Fruit fly (Drosophila melanogaster) whole organism, embryonic: ENCODE results near the gene CG6178.
A peak's percentile ranks its signal among the peaks of the same experiment; 100 is the strongest.

Experiments used
- BEAF-32 ChIP-seq: fragments of 200-800 bp; sonication (Bioruptor generic); optimal IDR thresholded peaks from 3 replicates; lab custom pipeline; 2017; ENCODE audit warnings: missing biosample characterization, missing genetic modification characterization, mild to moderate bottlenecking, moderate library complexity, missing genetic modification reagents
- Bteb2 ChIP-seq: fragments of 200-800 bp; sonication (Bioruptor generic); optimal IDR thresholded peaks from 2 replicates; lab custom pipeline; 2016; ENCODE audit warnings: missing biosample characterization, missing genetic modification characterization
- CG10654 ChIP-seq: fragments of 200-800 bp; sonication (Bioruptor generic); optimal IDR thresholded peaks from 2 replicates; lab custom pipeline; 2016; ENCODE audit warnings: missing biosample characterization, missing genetic modification characterization
- CG11504 ChIP-seq: fragments of 200-800 bp; sonication (Bioruptor generic); optimal IDR thresholded peaks from 3 replicates; lab custom pipeline; 2019; ENCODE audit warnings: missing biosample characterization, mild to moderate bottlenecking, missing genetic modification characterization, moderate library complexity
- CG12236 ChIP-seq: fragments of 200-800 bp; sonication (Bioruptor generic); optimal IDR thresholded peaks from 2 replicates; lab custom pipeline; 2016; ENCODE audit warnings: missing biosample characterization, missing genetic modification characterization
- CG17359 ChIP-seq: fragments of 200-800 bp; sonication (Bioruptor generic); optimal IDR thresholded peaks from 3 replicates; lab custom pipeline; 2018; ENCODE audit warnings: missing biosample characterization, mild to moderate bottlenecking, missing genetic modification characterization, moderate library complexity
- CG17568 ChIP-seq: fragments of 200-800 bp; sonication (Bioruptor generic); optimal IDR thresholded peaks from 2 replicates; lab custom pipeline; 2018; ENCODE audit warnings: missing biosample characterization, mild to moderate bottlenecking, missing genetic modification characterization, moderate library complexity
- CG1792 ChIP-seq: fragments of 200-800 bp; sonication (Bioruptor generic); optimal IDR thresholded peaks from 2 replicates; lab custom pipeline; 2016; ENCODE audit warnings: missing biosample characterization, missing genetic modification characterization
- CG18764 ChIP-seq: fragments of 200-800 bp; sonication (Bioruptor generic); optimal IDR thresholded peaks from 3 replicates; lab custom pipeline; 2016; ENCODE audit warnings: missing biosample characterization, missing genetic modification characterization
- CG30403 ChIP-seq: fragments of 200-800 bp; sonication (Bioruptor generic); optimal IDR thresholded peaks from 3 replicates; lab custom pipeline; 2016; ENCODE audit warnings: missing biosample characterization, missing genetic modification characterization
- CG3163 ChIP-seq: fragments of 200-800 bp; sonication (Bioruptor generic); optimal IDR thresholded peaks from 3 replicates; lab custom pipeline; 2016; ENCODE audit warnings: missing biosample characterization, missing genetic modification characterization
- CG33213 ChIP-seq: fragments of 200-800 bp; sonication (Bioruptor generic); optimal IDR thresholded peaks from 3 replicates; lab custom pipeline; 2016; ENCODE audit warnings: missing biosample characterization, missing genetic modification characterization
- CG34376 ChIP-seq: fragments of 200-800 bp; sonication (Bioruptor generic); optimal IDR thresholded peaks from 2 replicates; lab custom pipeline; 2018; ENCODE audit warnings: missing biosample characterization, mild to moderate bottlenecking, missing genetic modification characterization
- CG3726 ChIP-seq: fragments of 200-800 bp; sonication (Bioruptor generic); IDR thresholded peaks from 3 replicates; pipeline ENCODE4, ENCODE4 v1.3.6; 2022; ENCODE audit warnings: missing biosample characterization, missing genetic modification characterization
- CG3838 ChIP-seq: fragments of 200-800 bp; sonication (Bioruptor generic); optimal IDR thresholded peaks from 3 replicates; lab custom pipeline; 2016; ENCODE audit warnings: missing biosample characterization, missing genetic modification characterization
- CG4328 ChIP-seq: fragments of 200-800 bp; sonication (Bioruptor generic); optimal IDR thresholded peaks from 3 replicates; lab custom pipeline; 2017; ENCODE audit warnings: missing biosample characterization, missing genetic modification reagents, missing genetic modification characterization
- CG5953 ChIP-seq: fragments of 200-800 bp; sonication (Bioruptor generic); IDR thresholded peaks from 2 replicates; pipeline ENCODE4 v1.3.6; 2022; ENCODE audit warnings: missing biosample characterization, missing genetic modification characterization
- CG6654 ChIP-seq: fragments of 200-800 bp; sonication (Bioruptor generic); optimal IDR thresholded peaks from 2 replicates; lab custom pipeline; 2017; ENCODE audit warnings: missing biosample characterization, mild to moderate bottlenecking, missing genetic modification characterization
- CG7357 ChIP-seq: fragments of 200-800 bp; sonication (Bioruptor generic); IDR thresholded peaks from 3 replicates; pipeline ENCODE4 v1.3.6; 2022; ENCODE audit warnings: missing biosample characterization, missing genetic modification characterization
- CG8924 ChIP-seq: fragments of 200-800 bp; optimal IDR thresholded peaks from 3 replicates; lab custom pipeline; 2019; ENCODE audit warnings: missing biosample characterization, mild to moderate bottlenecking, missing genetic modification characterization, moderate library complexity
- CG9817 ChIP-seq: fragments of 200-800 bp; sonication (Bioruptor generic); optimal IDR thresholded peaks from 2 replicates; lab custom pipeline; 2018; ENCODE audit warnings: missing biosample characterization, mild to moderate bottlenecking, missing genetic modification characterization, moderate library complexity
- CrebB ChIP-seq: fragments of 200-800 bp; sonication (Bioruptor generic); optimal IDR thresholded peaks from 3 replicates; lab custom pipeline; 2018; ENCODE audit warnings: missing biosample characterization, mild to moderate bottlenecking, missing genetic modification characterization
- ERR ChIP-seq: fragments of 200-800 bp; sonication (Bioruptor generic); optimal IDR thresholded peaks from 2 replicates; lab custom pipeline; 2016; ENCODE audit warnings: missing biosample characterization, missing genetic modification characterization
- Fer1 ChIP-seq: fragments of 200-800 bp; sonication (Bioruptor generic); optimal IDR thresholded peaks from 2 replicates; lab custom pipeline; 2017; ENCODE audit warnings: missing biosample characterization, mild to moderate bottlenecking, missing genetic modification characterization
- Fer2 ChIP-seq: fragments of 200-800 bp; sonication (Bioruptor generic); optimal IDR thresholded peaks from 2 replicates; lab custom pipeline; 2018; ENCODE audit warnings: missing biosample characterization, mild to moderate bottlenecking, missing genetic modification characterization, moderate library complexity
- Hr51 ChIP-seq, 2 experiments: fragments of 200-800 bp; sonication (Bioruptor generic); optimal IDR thresholded peaks; 2 replicates in 1 of 2; 3 replicates in 1 of 2; lab custom pipeline; 2016 to 2018; ENCODE audit warnings: missing biosample characterization in 2 of 2, missing genetic modification characterization in 2 of 2, mild to moderate bottlenecking in 1 of 2, moderate library complexity in 1 of 2
- Mad ChIP-seq: fragments of 200-800 bp; sonication (Bioruptor generic); optimal IDR thresholded peaks from 2 replicates; lab custom pipeline; 2016; ENCODE audit warnings: missing biosample characterization, missing genetic modification characterization
- Med ChIP-seq: fragments of 200-800 bp; sonication (Bioruptor generic); peaks from one replicate; lab custom pipeline; 2016; ENCODE audit warnings: missing biosample characterization, missing genetic modification characterization, mild to moderate bottlenecking, inconsistent platforms, moderate library complexity
- PHDP ChIP-seq: fragments of 200-800 bp; sonication (Bioruptor generic); optimal IDR thresholded peaks from 3 replicates; lab custom pipeline; 2018; ENCODE audit warnings: missing biosample characterization, mild to moderate bottlenecking, missing genetic modification characterization, moderate library complexity
- Xrp1 ChIP-seq: fragments of 200-800 bp; sonication (Bioruptor generic); IDR thresholded peaks from 2 replicates; pipeline ENCODE4 v1.3.6; 2022; ENCODE audit warnings: missing biosample characterization, missing genetic modification characterization
- abd-A ChIP-seq: fragments of 200-800 bp; sonication (Bioruptor generic); optimal IDR thresholded peaks from 3 replicates; lab custom pipeline; 2019; ENCODE audit warnings: missing biosample characterization, mild to moderate bottlenecking, missing genetic modification characterization, moderate library complexity
- dm ChIP-seq: fragments of 200-800 bp; sonication (Bioruptor generic); optimal IDR thresholded peaks from 3 replicates; lab custom pipeline; 2016; ENCODE audit warnings: missing biosample characterization, missing genetic modification characterization
- fd3F ChIP-seq: fragments of 200-800 bp; sonication (Bioruptor generic); optimal IDR thresholded peaks from 2 replicates; lab custom pipeline; 2018; ENCODE audit warnings: missing biosample characterization, mild to moderate bottlenecking, missing genetic modification characterization, moderate library complexity
- gfzf ChIP-seq: fragments of 200-800 bp; sonication (Bioruptor generic); optimal IDR thresholded peaks from 2 replicates; lab custom pipeline; 2016; ENCODE audit warnings: missing biosample characterization, mild to moderate bottlenecking, missing genetic modification characterization, moderate library complexity
- gro ChIP-seq: fragments of 200-800 bp; sonication (Bioruptor generic); optimal IDR thresholded peaks from 2 replicates; lab custom pipeline; 2016; ENCODE audit warnings: missing biosample characterization, missing genetic modification characterization
- lola ChIP-seq, 3 experiments: fragments of >200 bp in 2 of 3; fragments of 200-800 bp in 1 of 3; sonication (Bioruptor generic) in 1 of 3; optimal IDR thresholded peaks; 2 replicates each; lab custom pipeline; 2017 to 2019; ENCODE audit warnings: missing biosample characterization in 3 of 3, missing genetic modification characterization in 3 of 3, mild to moderate bottlenecking in 1 of 3, moderate library complexity in 1 of 3
- nau ChIP-seq: fragments of 200-800 bp; sonication (Bioruptor generic); optimal IDR thresholded peaks from 3 replicates; lab custom pipeline; 2017; ENCODE audit warnings: missing biosample characterization, mild to moderate bottlenecking, missing genetic modification characterization, missing genetic modification reagents
- pho ChIP-seq: fragments of 200-800 bp; sonication (Bioruptor generic); optimal IDR thresholded peaks from 2 replicates; lab custom pipeline; 2016; ENCODE audit warnings: missing biosample characterization, missing genetic modification characterization
- rib ChIP-seq: fragments of 200-800 bp; sonication (Bioruptor generic); IDR thresholded peaks from 2 replicates; pipeline ENCODE4 v1.3.6; 2022; ENCODE audit warnings: missing biosample characterization, missing genetic modification characterization
- run ChIP-seq: fragments of 200-800 bp; sonication (Bioruptor generic); optimal IDR thresholded peaks from 3 replicates; lab custom pipeline; 2018; ENCODE audit warnings: missing biosample characterization, mild to moderate bottlenecking, missing genetic modification characterization
- sd ChIP-seq: fragments of 200-800 bp; sonication (Bioruptor generic); optimal IDR thresholded peaks from 3 replicates; lab custom pipeline; 2018; ENCODE audit warnings: missing biosample characterization, mild to moderate bottlenecking, missing genetic modification characterization, moderate library complexity
- sens ChIP-seq: fragments of 200-800 bp; sonication (Bioruptor generic); peaks from one replicate; lab custom pipeline; 2016; ENCODE audit warnings: missing biosample characterization, missing genetic modification characterization
- slou ChIP-seq: fragments of 200-800 bp; sonication (Bioruptor generic); optimal IDR thresholded peaks from 3 replicates; lab custom pipeline; 2016; ENCODE audit warnings: missing biosample characterization, missing genetic modification characterization
- slp2 ChIP-seq: fragments of 200-800 bp; sonication (Bioruptor generic); optimal IDR thresholded peaks from 2 replicates; lab custom pipeline; 2016; ENCODE audit warnings: missing biosample characterization, missing genetic modification characterization
- tap ChIP-seq: fragments of 200-800 bp; optimal IDR thresholded peaks from 3 replicates; lab custom pipeline; 2019; ENCODE audit warnings: missing biosample characterization, mild to moderate bottlenecking, missing genetic modification characterization, moderate library complexity
- unpg ChIP-seq: fragments of 200-800 bp; sonication (Bioruptor generic); optimal IDR thresholded peaks from 3 replicates; lab custom pipeline; 2018; ENCODE audit warnings: missing biosample characterization, mild to moderate bottlenecking, missing genetic modification characterization, moderate library complexity

Gene CG6178

DNA sequence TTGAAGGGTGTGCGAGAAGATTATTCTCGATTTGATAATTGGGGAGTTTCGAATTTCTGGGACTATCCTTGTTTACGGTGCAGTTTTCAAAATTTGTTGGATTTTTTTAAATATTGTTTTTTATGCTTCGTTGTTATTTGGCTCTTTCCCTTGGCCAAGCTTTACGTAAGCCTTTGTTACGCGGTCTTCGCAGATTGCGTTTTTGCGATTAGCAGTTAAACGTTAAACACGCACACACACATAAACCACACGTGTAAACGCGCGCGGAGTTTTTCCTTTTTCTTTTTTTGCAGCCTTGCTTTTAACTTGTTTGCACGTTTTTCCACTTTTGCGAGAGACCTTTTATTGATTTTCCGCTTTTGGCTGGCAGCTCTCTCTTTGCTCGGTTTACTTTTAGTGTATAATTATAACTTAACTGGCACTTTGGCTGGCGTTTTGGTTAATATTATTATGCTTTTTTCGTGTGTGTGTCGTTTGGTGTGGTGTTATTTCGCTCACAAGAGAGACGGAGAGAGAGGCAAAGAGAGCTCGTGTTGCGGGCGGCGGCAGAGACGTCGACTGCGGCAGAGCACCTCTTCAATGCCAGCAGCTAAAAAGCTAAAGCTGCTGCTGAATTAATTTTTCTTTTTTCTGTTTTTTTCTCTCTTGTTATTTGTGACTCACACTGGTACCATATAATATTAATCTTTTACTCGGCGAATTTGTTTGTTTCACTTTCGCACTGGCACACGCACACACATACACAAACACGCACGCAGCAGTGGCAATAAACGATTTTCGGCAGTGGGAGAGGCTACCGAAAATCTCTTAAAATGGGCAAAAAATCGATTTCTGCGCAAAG, 47.5 kb upstream of the CG6178 start (continued):
- peak; percentile 59 for TF ChIP-seq CG34376 (GFP tag; lab: Kevin White, UChicago)

DNA sequence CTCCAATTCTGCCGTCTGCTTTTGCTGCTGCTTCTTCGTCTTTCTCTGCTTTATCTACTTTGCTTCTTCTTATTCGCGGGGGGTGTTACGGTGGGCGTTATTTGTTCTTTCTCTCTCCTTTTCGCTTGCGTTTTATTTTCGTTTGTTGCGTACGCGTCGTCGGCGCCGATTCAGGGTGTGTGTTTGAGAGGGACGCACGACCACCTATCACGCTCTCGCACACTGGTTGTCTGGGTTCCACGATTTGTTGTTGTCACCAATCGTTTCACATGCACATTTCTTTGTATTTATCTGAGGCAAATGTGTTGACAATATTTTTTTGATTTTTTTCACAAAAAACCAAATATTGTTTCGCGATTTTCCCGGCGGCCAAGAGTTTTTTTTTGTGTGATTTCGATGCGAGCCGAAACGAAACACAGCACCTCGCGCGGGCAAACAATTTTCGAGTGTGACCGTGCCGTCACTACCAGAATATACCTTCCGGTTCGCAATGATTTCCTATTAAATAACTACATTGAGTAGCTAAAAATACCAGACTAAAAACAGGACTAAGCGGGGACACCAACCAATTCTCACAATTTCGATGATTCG, 46.7 kb upstream of the CG6178 start, which contains the start of gene Syx1A:
TSS of gene Syx1A (minus strand) at position 452 of the 591 bp plus-strand sequence.
- TF ChIP-seq fd3F (GFP tag; lab: Kevin White, UChicago) (no peak), lola (GFP tag; optimal IDR thresholded peaks at IDR 0.05; lab: Kevin White, UChicago) (no peak), slou (no peak), CG10654 (no peak), Mad (peak; percentile 0), run (peak; percentile 5), Med (peak; percentile 82), CG9817 (tag; lab: Kevin White, UChicago) (no peak), CG33213 (GFP tag; lab: Kevin White, UChicago) (peak; percentile 73), sens (peak; percentile 86), CG6654 (GFP tag; lab: Kevin White, UChicago) (no peak), abd-A (peak; percentile 25), CG7357 (GFP tag; lab: Robert Waterston, UW) (no peak), CG17359 (tag; lab: Kevin White, UChicago) (peak; percentile 4), gro (GFP tag; lab: Kevin White, UChicago) (peak; percentile 16), gfzf (GFP tag; lab: Kevin White, UChicago) (peak; percentile 97), nau (GFP tag; lab: Kevin White, UChicago) (peak; percentile 42), Fer2 (no peak), CG17568 (peak; percentile 52), tap (tag; lab: Kevin White, UChicago) (peak; percentile 32), CG5953 (GFP tag; lab: Robert Waterston, UW) (no peak), PHDP (tag; lab: Kevin White, UChicago) (peak; percentile 33), CG1792 (no peak), Hr51 (GFP tag; optimal IDR thresholded peaks at IDR 0.05; lab: Kevin White, UChicago) (peak in 1 of 2 experiments; percentile 29), unpg (GFP tag; lab: Kevin White, UChicago) (peak; percentile 11), ERR (GFP tag; lab: Kevin White, UChicago) (no peak), CG4328 (peak; percentile 19), CG18764 (GFP tag; lab: Kevin White, UChicago) (no peak), CrebB (tag; lab: Kevin White, UChicago) (peak; percentile 61), dm (GFP tag; lab: Kevin White, UChicago) (peak; percentile 35), CG3726 (GFP tag; lab: Robert Waterston, UW) (no peak), Fer1 (peak; percentile 18), rib (GFP tag; lab: Robert Waterston, UW) (no peak), CG3838 (GFP tag; lab: Kevin White, UChicago) (peak; percentile 65), Xrp1 (no peak), Bteb2 (GFP tag; lab: Kevin White, UChicago) (no peak), BEAF-32 (peak; percentile 48), pho (GFP tag; lab: Kevin White, UChicago) (peak; percentile 23), CG30403 (GFP tag; lab: Kevin White, UChicago) (no peak), slp2 (GFP tag; lab: Kevin White, UChicago) (no peak), CG12236 (no peak), CG8924 (tag; lab: Kevin White, UChicago) (peak; percentile 35), CG11504 (tag; lab: Kevin White, UChicago) (peak; percentile 5), sd (tag; lab: Kevin White, UChicago) (no peak), CG3163 (GFP tag; lab: Kevin White, UChicago) (peak; percentile 77)
